Fruit fly (Drosophila melanogaster): ENCODE results near the gene Paics.

- TF ChIP-seq psq (optimal IDR thresholded peaks at IDR 0.05) = no peak
- TF ChIP-seq Sin3A (optimal IDR thresholded peaks at IDR 0.05) = no peak
- TF ChIP-seq insv (optimal IDR thresholded peaks at IDR 0.05) = no peak
- TF ChIP-seq h (optimal IDR thresholded peaks at IDR 0.05) = no peak
- TF ChIP-seq ttk (optimal IDR thresholded peaks at IDR 0.05) = no peak
- TF ChIP-seq Myc (optimal IDR thresholded peaks at IDR 0.05) = no peak
These were observed 17.8 kb downstream of the Paics start for dm6 chrX:12742651-12743020.
